Fruit fly (Drosophila melanogaster) S2 (cell line): Measurements from ENCODE around the gene twe.

Experiments
- CG8478 ChIP-seq: fragments of >200 bp; optimal IDR thresholded peaks from 2 replicates; lab custom pipeline; 2018
- CTCF ChIP-seq, 2 experiments: fragments of >200 bp; optimal IDR thresholded peaks; 2 replicates each; lab custom pipeline; 2018

DNA sequence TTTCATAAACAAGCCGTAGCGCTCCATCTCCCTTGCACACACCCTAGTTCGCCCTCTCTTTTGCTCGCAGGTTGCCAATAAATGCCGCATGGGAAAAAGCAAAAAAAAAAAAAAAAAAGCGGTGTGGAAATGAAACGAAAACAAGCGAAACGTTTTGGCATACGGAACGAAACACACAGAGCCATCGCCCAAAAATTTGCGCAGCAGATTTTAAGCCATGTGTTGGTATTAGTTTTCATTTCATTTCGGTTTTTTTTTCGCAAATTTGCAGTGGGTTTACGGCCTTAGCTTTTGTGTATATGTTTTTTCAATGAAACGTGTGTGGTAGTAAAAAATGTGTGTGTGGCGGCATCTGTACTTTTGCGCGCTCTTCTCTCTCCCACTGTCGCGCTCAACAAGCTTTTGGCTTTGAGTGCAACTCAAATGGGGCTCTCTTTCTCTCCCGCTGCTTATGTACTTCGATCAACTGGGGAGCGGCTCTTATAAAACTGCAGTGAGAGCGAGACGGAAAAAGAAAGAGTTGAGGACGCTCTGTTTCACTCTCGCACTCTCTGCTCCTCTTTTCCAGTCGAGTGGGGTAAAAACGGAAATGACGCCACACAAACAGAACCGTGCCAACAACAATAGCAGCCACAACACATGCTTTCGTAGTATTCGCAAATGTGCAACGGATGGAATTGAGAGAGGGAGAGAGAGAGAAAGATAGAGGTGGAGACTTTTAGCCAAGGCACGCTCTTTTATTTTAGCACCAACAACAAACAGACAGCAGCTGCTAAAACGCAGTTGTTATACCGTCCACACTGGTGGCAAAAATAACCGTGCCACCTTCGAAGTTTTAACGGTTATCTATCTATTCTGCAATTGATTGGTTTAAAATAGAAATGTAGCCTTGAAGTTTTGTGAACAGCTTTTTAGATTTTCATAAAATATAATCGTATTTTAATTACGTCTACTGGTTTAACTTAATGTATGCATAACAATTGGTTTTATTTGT is 22.9 kb upstream of the twe start:
- TF ChIP-seq CG8478 (lab: Kevin White, UChicago): no peak
- TF ChIP-seq CTCF (optimal IDR thresholded peaks at IDR 0.05; lab: Kevin White, UChicago): peak in 1 of 2 experiments; percentile 6
